Worm (Caenorhabditis elegans): ENCODE data around the gene fib-1.
A peak's percentile ranks its signal among the peaks of the same experiment; 100 is the strongest.
"Not testable (repeated sequence)": the region's sequence is repeated elsewhere in the genome, so short reads cannot be mapped to it uniquely, and the experiment has no call there.

fib-1 gene

DNA sequence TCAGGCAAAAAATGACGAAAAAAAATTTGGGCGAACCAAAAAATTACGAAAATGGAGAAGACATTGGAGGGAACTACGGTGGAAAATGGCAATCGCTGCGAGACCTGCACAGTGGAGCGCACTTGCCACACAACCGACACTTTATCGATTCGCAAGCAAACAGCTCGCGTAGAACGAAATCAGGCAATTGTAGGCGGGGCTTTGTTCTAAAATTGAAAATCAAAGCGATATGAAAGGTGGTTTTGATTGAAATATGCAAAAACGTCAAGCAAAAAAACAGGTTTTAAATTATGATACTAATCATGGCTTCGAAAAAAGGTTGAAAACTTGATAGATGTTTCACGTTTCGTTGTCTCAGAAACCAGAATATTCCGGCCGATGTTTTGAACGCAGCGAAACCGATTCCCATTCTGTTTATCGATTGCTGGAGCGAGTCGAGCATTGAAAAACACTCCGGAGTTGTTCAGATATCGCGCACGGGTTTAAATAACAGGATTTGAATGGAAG is at the start of gene fib-1, which contains the start of gene mut-15 (continued):
- TF ChIP-seq ceh-9 (tag; optimal IDR thresholded peaks at IDR 0.05) (no peak), ahr-1 (tag; optimal IDR thresholded peaks at IDR 0.05) (peak; percentile 81), ceh-24 (tag; optimal IDR thresholded peaks at IDR 0.05) (no peak), mec-3 (tag; optimal IDR thresholded peaks at IDR 0.05; ENCODE audit: borderline replicate concordance) (peak; percentile 94), gmeb-2 (tag; optimal IDR thresholded peaks at IDR 0.05) (no peak), hlh-8 (tag; optimal IDR thresholded peaks at IDR 0.05) (peak; percentile 77), C38D4.7 (GFP tag; optimal IDR thresholded peaks at IDR 0.05) (no peak), dmd-4 (tag; optimal IDR thresholded peaks at IDR 0.05; ENCODE audit: borderline replicate concordance) (peak; percentile 19), nhr-11 (tag; optimal IDR thresholded peaks at IDR 0.05) (no peak), ttx-3 (tag; optimal IDR thresholded peaks at IDR 0.05) (peak; percentile 45), odd-2 (tag; optimal IDR thresholded peaks at IDR 0.05) (no peak), Y22D7AL.16 (tag; optimal IDR thresholded peaks at IDR 0.05) (no peak), ets-4 (tag; optimal IDR thresholded peaks at IDR 0.05) (peak; percentile 92), madf-2 (tag; optimal IDR thresholded peaks at IDR 0.05) (peak; percentile 40), unc-3 (GFP tag; conservative IDR thresholded peaks at IDR 0.05) (no peak), unc-3 (tag; optimal IDR thresholded peaks at IDR 0.05) (peak; percentile 85), ceh-18 (tag; optimal IDR thresholded peaks at IDR 0.05) (peak; percentile 97)

- TF ChIP-seq ceh-34 (tag; optimal IDR thresholded peaks at IDR 0.05) = no peak
- no peak for TF ChIP-seq fkh-6 (tag; optimal IDR thresholded peaks at IDR 0.05)
- no peak for TF ChIP-seq pqm-1 (tag; optimal IDR thresholded peaks at IDR 0.05)
- no peak for TF ChIP-seq rnt-1 (tag; optimal IDR thresholded peaks at IDR 0.05)
- TF ChIP-seq K02D7.2 (tag; optimal IDR thresholded peaks at IDR 0.05) = no peak
- TF ChIP-seq K09A11.1 (tag; optimal IDR thresholded peaks at IDR 0.05; ENCODE audit: insufficient read depth) = no peak
- no peak for TF ChIP-seq pros-1 (tag; optimal IDR thresholded peaks at IDR 0.05)
- no peak for TF ChIP-seq hlh-6 (tag; optimal IDR thresholded peaks at IDR 0.05)
- TF ChIP-seq tbx-2 (tag; optimal IDR thresholded peaks at IDR 0.05) = no peak
- TF ChIP-seq Y22D7AL.16 (tag; optimal IDR thresholded peaks at IDR 0.05) = no peak
- no peak for TF ChIP-seq unc-42 (tag; optimal IDR thresholded peaks at IDR 0.05)
- TF ChIP-seq ceh-45 (GFP tag; IDR thresholded peaks at IDR 0.05) = no peak
- no peak for TF ChIP-seq ceh-18 (tag; optimal IDR thresholded peaks at IDR 0.05)
- no peak for TF ChIP-seq pax-1 (tag; optimal IDR thresholded peaks at IDR 0.05)
- no peak for TF ChIP-seq ceh-48 (tag; optimal IDR thresholded peaks at IDR 0.05)
- TF ChIP-seq nfya-1 (tag; optimal IDR thresholded peaks at IDR 0.05) = no peak
- TF ChIP-seq C08G9.2 (tag; optimal IDR thresholded peaks at IDR 0.05) = no peak
- TF ChIP-seq hlh-13 (GFP tag; optimal IDR thresholded peaks at IDR 0.05) = no peak
- TF ChIP-seq elt-4 (tag; optimal IDR thresholded peaks at IDR 0.05) = no peak
- TF ChIP-seq lim-6 (tag; optimal IDR thresholded peaks at IDR 0.05) = no peak
These were observed 49.7 kb upstream of the fib-1 start for ce11 chrV:15051720-15052119.

DNA sequence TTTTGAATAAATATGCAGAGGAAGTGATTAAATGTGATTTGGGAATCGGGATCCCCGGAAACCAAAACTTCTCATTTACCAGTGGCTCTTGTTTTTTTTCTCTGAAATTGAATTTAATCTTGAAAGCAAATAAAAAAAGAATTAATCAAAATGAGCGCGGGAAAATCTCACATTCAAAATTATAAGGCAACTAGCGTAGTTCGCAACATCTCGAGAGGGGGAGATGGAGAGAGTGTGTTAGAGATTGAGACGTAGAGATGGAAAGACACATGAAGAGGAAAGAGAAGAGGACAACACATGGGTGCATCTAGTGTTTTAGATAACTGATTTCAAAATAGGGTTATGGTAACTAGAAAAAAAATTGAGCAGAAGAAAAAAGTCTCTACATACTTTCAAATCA is 46.1 kb upstream of the fib-1 start, which contains the start of gene sdc-3:
TSS of gene sdc-3 (minus strand) at position 101 of the 400 bp plus-strand sequence.
- TF ChIP-seq syd-9 (tag; optimal IDR thresholded peaks at IDR 0.05) (no peak), unc-55 (GFP tag; optimal IDR thresholded peaks at IDR 0.05) (peak; percentile 17)

DNA sequence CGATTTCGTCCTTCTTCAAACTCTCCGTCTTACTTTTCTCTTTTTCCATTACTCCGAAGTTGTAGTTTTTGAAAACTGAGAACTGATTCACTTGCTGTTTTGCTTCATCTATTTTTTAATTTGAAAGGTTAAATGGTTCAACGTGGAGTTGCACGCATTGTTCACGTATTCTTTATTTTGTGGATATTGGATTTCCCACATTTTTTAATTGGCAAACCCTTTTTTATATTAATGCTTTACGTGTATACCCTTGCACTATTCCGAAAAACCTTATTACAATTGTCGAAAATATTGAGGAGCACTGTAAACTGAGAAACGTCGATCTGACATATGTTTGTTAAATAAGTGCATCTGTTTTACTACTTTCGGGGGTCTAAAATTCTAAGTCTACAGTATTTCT is 34.7 kb upstream of the fib-1 start, which contains the start of gene melo-3:
TSS of gene melo-3 (minus strand) at position 101 of the 400 bp plus-strand sequence.
- not testable (repeated sequence) for TF ChIP-seq sdc-2, ceh-9, fkh-6 (tag; optimal IDR thresholded peaks at IDR 0.05)

All from whole organism, late embryonic.